Fruit fly (Drosophila melanogaster) whole organism, embryonic: ENCODE data around the gene CG32295.
A peak's percentile ranks its signal among the peaks of the same experiment; 100 is the strongest.

Source experiments
- CG1024 ChIP-seq: fragments of 200-800 bp; sonication (Bioruptor generic); IDR thresholded peaks from 2 replicates; pipeline ENCODE4 v1.3.6; 2022; ENCODE audit warnings: missing biosample characterization, missing genetic modification characterization
- CG10274 ChIP-seq: fragments of 200-800 bp; sonication (Bioruptor generic); optimal IDR thresholded peaks from 3 replicates; lab custom pipeline; 2017; ENCODE audit warnings: missing biosample characterization, mild to moderate bottlenecking, missing genetic modification characterization
- CG10959 ChIP-seq: fragments of 200-800 bp; sonication (Bioruptor generic); IDR thresholded peaks from 2 replicates; pipeline ENCODE4 v1.3.6; 2022; ENCODE audit warnings: missing biosample characterization, missing genetic modification characterization
- CG11696 ChIP-seq: fragments of 200-800 bp; sonication (Bioruptor generic); IDR thresholded peaks from 2 replicates; pipeline ENCODE4 v1.3.6; 2022; ENCODE audit warnings: missing biosample characterization, missing genetic modification characterization
- CG1233 ChIP-seq: fragments of 200-800 bp; sonication (Bioruptor generic); optimal IDR thresholded peaks from 4 replicates; lab custom pipeline; 2018; ENCODE audit warnings: missing biosample characterization, mild to moderate bottlenecking, missing genetic modification characterization
- CG12744 ChIP-seq: fragments of 200-800 bp; sonication (Bioruptor generic); optimal IDR thresholded peaks from 2 replicates; lab custom pipeline; 2016; ENCODE audit warnings: missing biosample characterization, missing genetic modification characterization
- CG13287 ChIP-seq: fragments of 200-800 bp; sonication (Bioruptor generic); IDR thresholded peaks from 2 replicates; pipeline ENCODE4 v1.3.6; 2022; ENCODE audit warnings: missing biosample characterization, missing genetic modification characterization; ENCODE audit not compliant: partially characterized antibody
- CG14050 ChIP-seq: fragments of 200-800 bp; sonication (Bioruptor generic); IDR thresholded peaks from 3 replicates; pipeline ENCODE4 v1.3.6; 2022; ENCODE audit warnings: missing biosample characterization, missing genetic modification characterization
- CG15073 ChIP-seq: fragments of 200-800 bp; sonication (Bioruptor generic); optimal IDR thresholded peaks from 2 replicates; lab custom pipeline; 2016; ENCODE audit warnings: missing biosample characterization, missing genetic modification characterization
- CG17361 ChIP-seq: fragments of 200-800 bp; sonication (Bioruptor generic); IDR thresholded peaks from 3 replicates; pipeline ENCODE4 v1.3.6; 2022; ENCODE audit warnings: missing biosample characterization, missing genetic modification characterization
- CG2889 ChIP-seq: fragments of 200-800 bp; sonication (Bioruptor generic); IDR thresholded peaks from 3 replicates; pipeline ENCODE4 v1.3.6; 2022; ENCODE audit warnings: missing biosample characterization, missing genetic modification characterization
- CG33213 ChIP-seq: fragments of 200-800 bp; sonication (Bioruptor generic); optimal IDR thresholded peaks from 3 replicates; lab custom pipeline; 2016; ENCODE audit warnings: missing biosample characterization, missing genetic modification characterization
- CG4328 ChIP-seq: fragments of 200-800 bp; sonication (Bioruptor generic); optimal IDR thresholded peaks from 3 replicates; lab custom pipeline; 2017; ENCODE audit warnings: missing biosample characterization, missing genetic modification reagents, missing genetic modification characterization
- CG4730 ChIP-seq: fragments of 200-800 bp; sonication (Bioruptor generic); IDR thresholded peaks from 2 replicates; pipeline ENCODE4 v1.3.6; 2022; ENCODE audit warnings: missing biosample characterization, missing genetic modification characterization
- CG6683 ChIP-seq: fragments of 200-800 bp; sonication (Bioruptor generic); optimal IDR thresholded peaks from 2 replicates; lab custom pipeline; 2017; ENCODE audit warnings: missing biosample characterization, mild to moderate bottlenecking, missing genetic modification characterization, missing genetic modification reagents
- CG6689 ChIP-seq: fragments of 200-800 bp; sonication (Bioruptor generic); IDR thresholded peaks from 2 replicates; pipeline ENCODE4 v1.3.6; 2022; ENCODE audit warnings: missing biosample characterization, missing genetic modification characterization
- CG7271 ChIP-seq: fragments of 200-800 bp; sonication (Bioruptor generic); optimal IDR thresholded peaks from 2 replicates; lab custom pipeline; 2018; ENCODE audit warnings: missing biosample characterization, mild to moderate bottlenecking, missing genetic modification characterization, moderate library complexity
- CHES-1-like ChIP-seq: fragments of 200-800 bp; sonication (Bioruptor generic); optimal IDR thresholded peaks from 2 replicates; lab custom pipeline; 2016; ENCODE audit warnings: missing biosample characterization, missing genetic modification characterization
- Chrac-16 ChIP-seq: fragments of 200-800 bp; sonication (Bioruptor generic); optimal IDR thresholded peaks from 3 replicates; lab custom pipeline; 2016; ENCODE audit warnings: missing biosample characterization, missing genetic modification characterization
- Ets65A ChIP-seq: fragments of 200-800 bp; sonication (Bioruptor generic); peaks from one replicate; lab custom pipeline; 2016; ENCODE audit warnings: missing biosample characterization, missing genetic modification characterization
- Hey ChIP-seq: fragments of 200-800 bp; sonication (Bioruptor generic); optimal IDR thresholded peaks from 3 replicates; lab custom pipeline; 2018; ENCODE audit warnings: missing biosample characterization, mild to moderate bottlenecking, missing genetic modification characterization
- MBD-R2 ChIP-seq: fragments of 200-800 bp; sonication (Bioruptor generic); IDR thresholded peaks from 2 replicates; pipeline ENCODE4 v1.3.6; 2022; ENCODE audit warnings: missing biosample characterization, missing genetic modification characterization
- MTF-1 ChIP-seq: fragments of 200-800 bp; sonication (Bioruptor generic); optimal IDR thresholded peaks from 2 replicates; lab custom pipeline; 2018; ENCODE audit warnings: missing biosample characterization, mild to moderate bottlenecking, missing genetic modification characterization, borderline replicate concordance
- NC2α ChIP-seq: fragments of 200-800 bp; sonication (Bioruptor generic); optimal IDR thresholded peaks from 2 replicates; lab custom pipeline; 2016; ENCODE audit warnings: missing biosample characterization, missing genetic modification characterization
- NC2β ChIP-seq: fragments of 200-800 bp; sonication (Bioruptor generic); optimal IDR thresholded peaks from 2 replicates; lab custom pipeline; 2016; ENCODE audit warnings: missing biosample characterization, missing genetic modification characterization
- Spps ChIP-seq: fragments of 200-800 bp; sonication (Bioruptor generic); optimal IDR thresholded peaks from 2 replicates; lab custom pipeline; 2018; ENCODE audit warnings: missing biosample characterization, mild to moderate bottlenecking, missing genetic modification characterization
- Stat92E ChIP-seq, 3 experiments: fragments of >200 bp in 2 of 3; fragments of 200-800 bp in 1 of 3; sonication (Bioruptor generic) in 1 of 3; optimal IDR thresholded peaks; 2 replicates each; lab custom pipeline; 2017 to 2019; ENCODE audit warnings: missing biosample characterization in 3 of 3, missing genetic modification characterization in 3 of 3, mild to moderate bottlenecking in 1 of 3, moderate library complexity in 1 of 3
- Vsx1 ChIP-seq: fragments of 200-800 bp; sonication (Bioruptor generic); optimal IDR thresholded peaks from 2 replicates; lab custom pipeline; 2017; ENCODE audit warnings: missing biosample characterization, mild to moderate bottlenecking, missing genetic modification characterization, missing genetic modification reagents
- ac ChIP-seq: fragments of 200-800 bp; sonication (Bioruptor generic); optimal IDR thresholded peaks from 3 replicates; lab custom pipeline; 2017; ENCODE audit warnings: missing biosample characterization, mild to moderate bottlenecking, missing genetic modification characterization
- ato ChIP-seq: fragments of 200-800 bp; sonication (Bioruptor generic); IDR thresholded peaks from 2 replicates; pipeline ENCODE4 v1.3.6; 2022; ENCODE audit warnings: missing biosample characterization, missing genetic modification characterization; ENCODE audit not compliant: partially characterized antibody
- br ChIP-seq: fragments of >200 bp; optimal IDR thresholded peaks from 2 replicates; lab custom pipeline; 2017
- ci ChIP-seq: fragments of 200-800 bp; sonication (Bioruptor generic); IDR thresholded peaks from 3 replicates; pipeline ENCODE4 v1.3.6; 2022; ENCODE audit warnings: missing biosample characterization, missing genetic modification characterization
- croc ChIP-seq: fragments of 200-800 bp; sonication (Bioruptor generic); conservative IDR thresholded peaks from 3 replicates; pipeline ENCODE4 v1.3.6; 2022; ENCODE audit warnings: missing biosample characterization, missing genetic modification characterization
- da ChIP-seq: fragments of 200-800 bp; sonication (Bioruptor generic); optimal IDR thresholded peaks from 2 replicates; lab custom pipeline; 2016; ENCODE audit warnings: missing biosample characterization, missing genetic modification characterization
- emc ChIP-seq: fragments of 200-800 bp; sonication (Bioruptor generic); optimal IDR thresholded peaks from 2 replicates; lab custom pipeline; 2016; ENCODE audit warnings: missing biosample characterization, missing genetic modification characterization
- exex ChIP-seq: fragments of 200-800 bp; sonication (Bioruptor generic); optimal IDR thresholded peaks from 4 replicates; lab custom pipeline; 2018; ENCODE audit warnings: missing biosample characterization, mild to moderate bottlenecking, missing genetic modification characterization, moderate library complexity
- gt ChIP-seq: fragments of 200-800 bp; sonication (Bioruptor generic); IDR thresholded peaks from 2 replicates; pipeline ENCODE4 v1.3.6; 2022; ENCODE audit warnings: missing biosample characterization, missing genetic modification characterization
- hb ChIP-seq: fragments of 200-800 bp; sonication (Bioruptor generic); IDR thresholded peaks from 3 replicates; pipeline ENCODE4 v1.3.6; 2022; ENCODE audit warnings: missing biosample characterization, missing genetic modification characterization; ENCODE audit not compliant: partially characterized antibody
- jumu ChIP-seq: fragments of 200-800 bp; sonication (Bioruptor generic); optimal IDR thresholded peaks from 3 replicates; lab custom pipeline; 2016; ENCODE audit warnings: missing biosample characterization, missing genetic modification characterization
- kah ChIP-seq: fragments of 200-800 bp; sonication (Bioruptor generic); optimal IDR thresholded peaks from 2 replicates; lab custom pipeline; 2018; ENCODE audit warnings: missing biosample characterization, mild to moderate bottlenecking, missing genetic modification characterization
- lab ChIP-seq: fragments of 200-800 bp; sonication (Bioruptor generic); optimal IDR thresholded peaks from 3 replicates; lab custom pipeline; 2017; ENCODE audit warnings: missing biosample characterization, missing genetic modification characterization, mild to moderate bottlenecking, moderate library complexity, missing genetic modification reagents
- nom ChIP-seq: fragments of 200-800 bp; sonication (Bioruptor generic); optimal IDR thresholded peaks from 2 replicates; lab custom pipeline; 2017; ENCODE audit warnings: missing biosample characterization, missing genetic modification characterization, mild to moderate bottlenecking, moderate library complexity, missing genetic modification reagents
- pros ChIP-seq: fragments of 200-800 bp; sonication (Bioruptor generic); optimal IDR thresholded peaks from 3 replicates; lab custom pipeline; 2019; ENCODE audit warnings: missing biosample characterization, mild to moderate bottlenecking, missing genetic modification characterization, moderate library complexity
- psq ChIP-seq: fragments of 200-800 bp; sonication (Bioruptor generic); optimal IDR thresholded peaks from 2 replicates; lab custom pipeline; 2017; ENCODE audit warnings: missing biosample characterization, missing genetic modification characterization
- pum ChIP-seq: fragments of 200-800 bp; sonication (Bioruptor generic); optimal IDR thresholded peaks from 2 replicates; lab custom pipeline; 2016; ENCODE audit warnings: missing biosample characterization, missing genetic modification characterization
- ranshi ChIP-seq: fragments of 200-800 bp; sonication (Bioruptor generic); IDR thresholded peaks from 2 replicates; pipeline ENCODE4 v1.3.6; 2022; ENCODE audit warnings: missing biosample characterization, missing genetic modification characterization
- ro ChIP-seq: fragments of 200-800 bp; sonication (Bioruptor generic); IDR thresholded peaks from 2 replicates; pipeline ENCODE4 v1.3.6; 2022; ENCODE audit warnings: missing biosample characterization, missing genetic modification characterization
- slp2 ChIP-seq: fragments of 200-800 bp; sonication (Bioruptor generic); optimal IDR thresholded peaks from 2 replicates; lab custom pipeline; 2016; ENCODE audit warnings: missing biosample characterization, missing genetic modification characterization
- sqz ChIP-seq: fragments of 200-800 bp; sonication (Bioruptor generic); optimal IDR thresholded peaks from 3 replicates; lab custom pipeline; 2018; ENCODE audit warnings: missing biosample characterization, mild to moderate bottlenecking, missing genetic modification characterization
- sug ChIP-seq: fragments of 200-800 bp; optimal IDR thresholded peaks from 2 replicates; lab custom pipeline; 2019; ENCODE audit warnings: missing biosample characterization, mild to moderate bottlenecking, missing genetic modification characterization, moderate library complexity
- tio ChIP-seq: fragments of 200-800 bp; sonication (Bioruptor generic); optimal IDR thresholded peaks from 2 replicates; lab custom pipeline; 2017; ENCODE audit warnings: missing biosample characterization, missing genetic modification characterization, inconsistent platforms
- tll ChIP-seq, 2 experiments: fragments of 200-800 bp in 1 of 2; fragments of >200 bp in 1 of 2; sonication (Bioruptor generic) in 1 of 2; optimal IDR thresholded peaks; 2 replicates each; lab custom pipeline; 2017 to 2019; ENCODE audit warnings: missing biosample characterization in 2 of 2, missing genetic modification characterization in 2 of 2, mild to moderate bottlenecking in 1 of 2, moderate library complexity in 1 of 2

The CG32295 gene

DNA sequence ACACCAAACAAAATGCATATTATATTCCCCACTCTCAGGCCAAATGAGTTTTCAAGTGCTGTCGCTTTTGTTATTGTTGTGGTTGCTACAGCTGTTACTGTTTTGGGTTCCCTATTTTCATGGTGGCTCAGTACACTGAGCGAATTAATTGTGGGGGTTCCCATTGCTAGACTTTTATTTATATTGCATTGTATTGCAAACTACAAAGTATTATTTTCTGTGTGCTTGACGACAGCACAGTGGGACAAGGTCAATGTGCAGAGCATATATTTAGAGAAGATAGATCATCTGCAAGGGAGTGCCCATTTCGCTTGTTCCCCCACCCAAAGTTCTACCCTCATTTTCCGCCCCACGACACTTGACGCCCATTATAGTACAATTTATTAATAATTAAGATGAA is 40.3 kb downstream of the CG32295 start (continued):
- TF ChIP-seq pros (GFP tag; lab: Kevin White, UChicago) (no peak), psq (GFP tag; lab: Kevin White, UChicago) (no peak), CG17361 (GFP tag; lab: Robert Waterston, UW) (no peak), Vsx1 (GFP tag; lab: Kevin White, UChicago) (no peak), br (no peak), CG13287 (GFP tag; lab: Robert Waterston, UW) (no peak), sqz (GFP tag; lab: Kevin White, UChicago) (no peak), CG10959 (GFP tag; lab: Robert Waterston, UW) (no peak), CG4730 (GFP tag; lab: Robert Waterston, UW) (no peak), jumu (GFP tag; lab: Kevin White, UChicago) (no peak), nom (GFP tag; lab: Kevin White, UChicago) (peak; percentile 1), ro (GFP tag; lab: Robert Waterston, UW) (no peak), gt (GFP tag; lab: Robert Waterston, UW) (no peak), CG33213 (no peak), MBD-R2 (GFP tag; lab: Robert Waterston, UW) (no peak), CG2889 (GFP tag; lab: Robert Waterston, UW) (no peak), NC2β (GFP tag; lab: Kevin White, UChicago) (no peak), lab (GFP tag; lab: Kevin White, UChicago) (no peak), ci (GFP tag; lab: Robert Waterston, UW) (peak; percentile 41; the same call in 1 of the 3 replicates), CG1024 (peak; percentile 14; the same call in 1 of the 2 replicates), croc (GFP tag; lab: Robert Waterston, UW) (no peak), tio (GFP tag; lab: Kevin White, UChicago) (no peak), CG11696 (GFP tag; lab: Robert Waterston, UW) (no peak), CG7271 (tag; lab: Kevin White, UChicago) (no peak), CG14050 (no peak), CG15073 (GFP tag; lab: Kevin White, UChicago) (no peak), kah (no peak), slp2 (GFP tag; lab: Kevin White, UChicago) (no peak), sug (no peak), exex (no peak), Spps (tag; lab: Kevin White, UChicago) (no peak), CG12744 (no peak), Stat92E (GFP tag; optimal IDR thresholded peaks at IDR 0.05; lab: Kevin White, UChicago) (no peak), ranshi (GFP tag; lab: Robert Waterston, UW) (no peak; the same call in 1 of the 2 replicates), Ets65A (GFP tag; lab: Kevin White, UChicago) (peak; percentile 53), CHES-1-like (GFP tag; lab: Kevin White, UChicago) (no peak), ac (GFP tag; lab: Kevin White, UChicago) (no peak), pum (no peak), CG6683 (GFP tag; lab: Kevin White, UChicago) (no peak), ato (GFP tag; lab: Robert Waterston, UW) (no peak), da (GFP tag; lab: Kevin White, UChicago) (no peak), MTF-1 (GFP tag; lab: Kevin White, UChicago) (no peak), Hey (tag; lab: Kevin White, UChicago) (no peak), emc (GFP tag; lab: Kevin White, UChicago) (no peak), CG6689 (GFP tag; lab: Robert Waterston, UW) (no peak), NC2α (GFP tag; lab: Kevin White, UChicago) (no peak), CG1233 (GFP tag; lab: Kevin White, UChicago) (no peak), CG10274 (GFP tag; lab: Kevin White, UChicago) (no peak), tll (GFP tag; optimal IDR thresholded peaks at IDR 0.05; lab: Kevin White, UChicago) (no peak), hb (no peak), Chrac-16 (GFP tag; lab: Kevin White, UChicago) (no peak), CG4328 (no peak)
